Worm (Caenorhabditis elegans) whole organism, mixed stage, embryonic: ENCODE measurements around the gene srg-27.

ENCODE experiments used
- elt-3 ChIP-seq: fragments of 150-350 bp; optimal IDR thresholded peaks from 2 replicates; lab custom pipeline; 2014; ENCODE audit warnings: missing biosample characterization, missing genetic modification characterization
- lin-13 ChIP-seq: fragments of 150-350 bp; optimal IDR thresholded peaks from 2 replicates; lab custom pipeline; 2014; ENCODE audit warnings: missing biosample characterization, missing genetic modification characterization
- nhr-12 ChIP-seq: fragments of 150-350 bp; optimal IDR thresholded peaks from 2 replicates; lab custom pipeline; 2014; ENCODE audit warnings: missing biosample characterization, missing genetic modification characterization
- nhr-76 ChIP-seq: sonication (generic microtip); optimal IDR thresholded peaks from 2 replicates; lab custom pipeline; 2017; ENCODE audit warnings: missing biosample characterization, missing genetic modification characterization
- pha-4 ChIP-seq: fragments of 150-350 bp; optimal IDR thresholded peaks from 2 replicates; lab custom pipeline; 2018; ENCODE audit warnings: missing biosample characterization, missing genetic modification reagents, missing genetic modification characterization
- snpc-4 ChIP-seq: fragments of 150-350 bp; optimal IDR thresholded peaks from 2 replicates; lab custom pipeline; 2014; ENCODE audit warnings: missing biosample characterization, missing genetic modification characterization
- sptf-1 ChIP-seq: sonication (generic microtip); optimal IDR thresholded peaks from 2 replicates; lab custom pipeline; 2017; ENCODE audit warnings: mild to moderate bottlenecking, missing genetic modification characterization, moderate library complexity, missing compliant biosample characterization

DNA sequence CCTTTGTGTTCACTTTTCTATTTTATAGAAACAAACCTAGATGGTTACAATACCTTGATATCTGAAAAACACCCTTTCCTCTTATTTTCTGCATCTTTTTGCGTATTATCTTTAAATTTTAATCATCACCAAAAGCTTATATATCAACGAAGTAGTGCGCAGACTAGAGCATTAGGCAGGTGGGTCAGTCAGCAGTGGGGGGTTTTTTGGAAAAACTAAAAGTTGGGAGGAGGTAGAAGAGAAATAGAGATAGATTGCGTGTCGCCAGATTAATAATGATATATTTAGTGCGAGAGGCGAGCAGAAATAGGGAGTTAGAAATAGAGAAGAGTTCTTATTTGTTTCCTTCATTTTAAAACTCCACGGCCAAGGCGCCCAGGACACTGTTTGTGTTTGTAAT, 38.4 kb upstream of the srg-27 start:
- TF ChIP-seq elt-3 (no peak), pha-4 (no peak), snpc-4 (tag; lab: Kevin White, UChicago) (no peak), sptf-1 (tag; lab: Kevin White, UChicago) (no peak), lin-13 (tag; lab: Kevin White, UChicago) (no peak), nhr-12 (tag; lab: Kevin White, UChicago) (no peak), nhr-76 (tag; lab: Kevin White, UChicago) (no peak)
